Worm (Caenorhabditis elegans) whole organism, midembryonic: ENCODE data around the gene Y50D4C.5.

ENCODE experiments used
- T22C8.4 ChIP-seq: fragments of 200-800 bp; sonication (Bioruptor generic); IDR thresholded peaks from 2 replicates; pipeline ENCODE4 v1.3.6; 2022; ENCODE audit warnings: missing genetic modification characterization, missing compliant biosample characterization
- cog-1 ChIP-seq: sonication (generic microtip); optimal IDR thresholded peaks from 2 replicates; lab custom pipeline; 2016; ENCODE audit warnings: missing genetic modification characterization, missing compliant biosample characterization
- flt-1 ChIP-seq: fragments of 200-800 bp; sonication (Bioruptor generic); IDR thresholded peaks from 2 replicates; pipeline ENCODE4 v1.3.6; 2022; ENCODE audit warnings: missing genetic modification characterization, missing compliant biosample characterization
- klf-2 ChIP-seq: fragments of 200-800 bp; sonication (Bioruptor generic); conservative IDR thresholded peaks from 2 replicates; pipeline ENCODE4 v1.3.6; 2022; ENCODE audit warnings: missing genetic modification reagents, missing genetic modification characterization, missing compliant biosample characterization
- med-1 ChIP-seq: sonication (generic microtip); optimal IDR thresholded peaks from 2 replicates; lab custom pipeline; 2017; ENCODE audit warnings: missing genetic modification characterization, mild to moderate bottlenecking, missing compliant biosample characterization, antibody characterized with exemption, missing genetic modification reagents; ENCODE audit not compliant: insufficient read depth
- ref-1 ChIP-seq: fragments of 200-800 bp; sonication (Bioruptor generic); conservative IDR thresholded peaks from 2 replicates; pipeline ENCODE4 v1.3.6; 2022; ENCODE audit warnings: missing genetic modification reagents, missing genetic modification characterization, missing compliant biosample characterization
- tab-1 ChIP-seq: fragments of 200-800 bp; sonication (Bioruptor generic); IDR thresholded peaks from 2 replicates; pipeline ENCODE4 v1.3.6; 2022; ENCODE audit warnings: missing genetic modification characterization, missing compliant biosample characterization
- ztf-23 ChIP-seq: fragments of 200-800 bp; sonication (Bioruptor generic); IDR thresholded peaks from 2 replicates; pipeline ENCODE4 v1.3.6; 2022; ENCODE audit warnings: missing genetic modification reagents, missing genetic modification characterization, missing compliant biosample characterization
- ztf-29 ChIP-seq: fragments of 200-800 bp; sonication (Bioruptor generic); IDR thresholded peaks from 2 replicates; pipeline ENCODE4 v1.3.6; 2022; ENCODE audit warnings: missing genetic modification reagents, missing genetic modification characterization, missing compliant biosample characterization

- TF ChIP-seq ztf-29 (GFP tag; lab: Robert Waterston, UW), result no peak
- no peak for TF ChIP-seq flt-1 (GFP tag; lab: Robert Waterston, UW)
- no peak for TF ChIP-seq klf-2 (GFP tag; lab: Robert Waterston, UW)
- no peak for TF ChIP-seq tab-1 (GFP tag; lab: Robert Waterston, UW)
- TF ChIP-seq T22C8.4 (GFP tag; lab: Robert Waterston, UW), result no peak
- no peak for TF ChIP-seq med-1 (GFP tag; lab: Kevin White, UChicago)
- TF ChIP-seq ref-1 (GFP tag; lab: Robert Waterston, UW), result no peak
- no peak for TF ChIP-seq cog-1 (tag; lab: Kevin White, UChicago)
- no peak for TF ChIP-seq ztf-23 (GFP tag; lab: Robert Waterston, UW)
These were observed 13.2 kb downstream of the Y50D4C.5 start for ce11 chrV:990300-990699.
